Fruit fly (Drosophila melanogaster) whole organism, wandering third instar larva: ENCODE measurements around the gene Rpn12R.

Experiments
- CG32264 ChIP-seq: fragments of 200-800 bp; sonication (Bioruptor generic); optimal IDR thresholded peaks from 2 replicates; lab custom pipeline; 2016; ENCODE audit warnings: missing biosample characterization, missing genetic modification characterization
- Dfd ChIP-seq: fragments of >200 bp; optimal IDR thresholded peaks from 2 replicates; lab custom pipeline; 2017; ENCODE audit warnings: missing biosample characterization, missing genetic modification characterization
- Dif ChIP-seq: fragments of 200-275, 200-300 bp; sonication (Bioruptor generic); optimal IDR thresholded peaks from 2 replicates; lab custom pipeline; 2018; ENCODE audit warnings: missing biosample characterization, missing genetic modification characterization; ENCODE audit not compliant: partially characterized antibody
- Hr83 ChIP-seq: fragments of 200-300 bp; sonication (Bioruptor generic); optimal IDR thresholded peaks from 2 replicates; lab custom pipeline; 2016; ENCODE audit warnings: missing biosample characterization, mild to moderate bottlenecking, missing genetic modification characterization, moderate library complexity; ENCODE audit not compliant: poor library complexity, severe bottlenecking
- Myc ChIP-seq: fragments of >200 bp; optimal IDR thresholded peaks from 2 replicates; lab custom pipeline; 2017
- OdsH ChIP-seq: fragments of 200-800 bp; sonication (Bioruptor generic); optimal IDR thresholded peaks from 2 replicates; lab custom pipeline; 2016; ENCODE audit warnings: missing biosample characterization, mild to moderate bottlenecking, missing genetic modification characterization
- Sp1 ChIP-seq: fragments of 200-800 bp; sonication (Bioruptor generic); optimal IDR thresholded peaks from 3 replicates; lab custom pipeline; 2019; ENCODE audit warnings: missing biosample characterization, mild to moderate bottlenecking, missing genetic modification characterization, moderate library complexity
- brk ChIP-seq: fragments of 200-800 bp; sonication (Bioruptor generic); optimal IDR thresholded peaks from 2 replicates; lab custom pipeline; 2016; ENCODE audit warnings: missing biosample characterization, mild to moderate bottlenecking, missing genetic modification characterization
- dmrt93B ChIP-seq: fragments of 200-800 bp; sonication (Bioruptor generic); optimal IDR thresholded peaks from 2 replicates; lab custom pipeline; 2018; ENCODE audit warnings: missing biosample characterization, mild to moderate bottlenecking, missing genetic modification characterization
- fru ChIP-seq: fragments of 200-800 bp; sonication (Bioruptor generic); optimal IDR thresholded peaks from 3 replicates; lab custom pipeline; 2016; ENCODE audit warnings: missing biosample characterization, mild to moderate bottlenecking, missing genetic modification characterization
- lola ChIP-seq: fragments of >200 bp; optimal IDR thresholded peaks from 2 replicates; lab custom pipeline; 2017; ENCODE audit warnings: missing biosample characterization, missing genetic modification characterization
- pan ChIP-seq: fragments of >200 bp; optimal IDR thresholded peaks from 2 replicates; lab custom pipeline; 2017
- psq ChIP-seq: fragments of 200-800 bp; sonication (Bioruptor generic); optimal IDR thresholded peaks from 3 replicates; lab custom pipeline; 2017; ENCODE audit warnings: missing biosample characterization, mild to moderate bottlenecking, missing genetic modification characterization, moderate library complexity
- tai ChIP-seq: sonication (Bioruptor generic); optimal IDR thresholded peaks from 2 replicates; lab custom pipeline; 2016; ENCODE audit warnings: missing biosample characterization, missing genetic modification characterization

DNA sequence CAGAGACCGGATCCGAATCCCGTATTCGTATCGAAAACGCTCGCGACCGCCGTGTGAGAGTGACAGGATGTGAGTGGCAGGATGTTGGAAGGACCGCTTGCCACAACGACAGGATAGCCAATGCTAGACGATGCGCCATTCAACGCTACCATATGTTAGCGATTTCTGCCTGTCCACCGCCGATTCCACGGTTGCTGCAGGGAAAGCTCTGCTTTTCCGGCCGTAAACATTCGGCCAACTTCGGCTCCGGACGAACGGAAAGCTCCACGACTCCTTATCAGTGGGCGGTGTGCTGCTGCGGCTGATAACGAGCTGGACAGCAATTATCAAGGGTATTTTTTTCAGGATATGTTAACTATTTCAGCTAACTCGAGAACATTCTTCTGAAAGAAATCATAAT is 22.5 kb upstream of the Rpn12R start, which contains the start of gene Sytbeta:
- TF ChIP-seq Dif (GFP tag; lab: Kevin White, UChicago) (no peak), brk (GFP tag; lab: Kevin White, UChicago) (no peak), fru (GFP tag; lab: Kevin White, UChicago) (no peak), tai (GFP tag; lab: Kevin White, UChicago) (no peak), Sp1 (GFP tag; lab: Kevin White, UChicago) (no peak), CG32264 (GFP tag; lab: Kevin White, UChicago) (no peak), Myc (lab: Kevin White, UChicago) (no peak), pan (no peak), lola (no peak), OdsH (GFP tag; lab: Kevin White, UChicago) (no peak), Hr83 (GFP tag; lab: Kevin White, UChicago) (no peak), psq (GFP tag; lab: Kevin White, UChicago) (no peak), Dfd (GFP tag; lab: Kevin White, UChicago) (no peak), dmrt93B (GFP tag; lab: Kevin White, UChicago) (no peak)
